Fruit fly (Drosophila melanogaster): Measurements from ENCODE around the gene Cln3.

Cln3 gene

dm6 chr3L:17849517-17849916 lies 35.6 kb upstream of the Cln3 start, which contains the start of gene TrpRS-m (continued):
- no peak for TF ChIP-seq bbx (GFP tag; IDR thresholded peaks at IDR 0.05; ENCODE audit: partially characterized antibody)
- TF ChIP-seq croc (GFP tag; conservative IDR thresholded peaks at IDR 0.05), result no peak
- no peak for TF ChIP-seq CG14014 (GFP tag; IDR thresholded peaks at IDR 0.05)
- TF ChIP-seq CG13123 (GFP tag; optimal IDR thresholded peaks at IDR 0.05), result no peak
- TF ChIP-seq CG8359 (GFP tag; optimal IDR thresholded peaks at IDR 0.05; ENCODE audit: borderline replicate concordance), result no peak
- no peak for TF ChIP-seq wek (GFP tag; optimal IDR thresholded peaks at IDR 0.05)
- no peak for TF ChIP-seq Lpt (GFP tag; optimal IDR thresholded peaks at IDR 0.05)
- no peak for TF ChIP-seq ttk (GFP tag; IDR thresholded peaks at IDR 0.05)
- TF ChIP-seq tgo (GFP tag; IDR thresholded peaks at IDR 0.05), result no peak
- no peak for TF ChIP-seq CG17802 (tag; optimal IDR thresholded peaks at IDR 0.05)
- TF ChIP-seq vvl (GFP tag; IDR thresholded peaks at IDR 0.05), result no peak
- TF ChIP-seq Ssrp (tag; optimal IDR thresholded peaks at IDR 0.05), result no peak
- no peak for TF ChIP-seq unc-4 (GFP tag; IDR thresholded peaks at IDR 0.05; ENCODE audit: partially characterized antibody)
- no peak for TF ChIP-seq vnd (GFP tag; IDR thresholded peaks at IDR 0.05; ENCODE audit: partially characterized antibody)
- no peak for TF ChIP-seq CG31365 (tag; optimal IDR thresholded peaks at IDR 0.05)
- TF ChIP-seq E2f2 (GFP tag; IDR thresholded peaks at IDR 0.05), result peak; percentile 25; the same call in 1 of the 2 replicates
- no peak for TF ChIP-seq CG30020 (tag; optimal IDR thresholded peaks at IDR 0.05)
- no peak for TF ChIP-seq usp (GFP tag; optimal IDR thresholded peaks at IDR 0.05)
- TF ChIP-seq gfzf (GFP tag; optimal IDR thresholded peaks at IDR 0.05), result no peak
- no peak for TF ChIP-seq CkIIα-i1 (GFP tag; IDR thresholded peaks at IDR 0.05)
- no peak for TF ChIP-seq CG9932 (GFP tag; IDR thresholded peaks at IDR 0.05)
- TF ChIP-seq CG12659 (GFP tag; optimal IDR thresholded peaks at IDR 0.05), result peak; percentile 5
- TF ChIP-seq CG3995 (GFP tag; optimal IDR thresholded peaks at IDR 0.05), result peak; percentile 29
- TF ChIP-seq Mad (GFP tag; optimal IDR thresholded peaks at IDR 0.05), result no peak
- peak; percentile 1 for TF ChIP-seq HmgZ (tag; optimal IDR thresholded peaks at IDR 0.05)
- TF ChIP-seq Adf1 (GFP tag; IDR thresholded peaks at IDR 0.05), result no peak
- TF ChIP-seq nau (GFP tag; optimal IDR thresholded peaks at IDR 0.05), result no peak
- TF ChIP-seq CG4707 (GFP tag; optimal IDR thresholded peaks at IDR 0.05), result no peak
- peak; percentile 33 for TF ChIP-seq pzg (GFP tag; optimal IDR thresholded peaks at IDR 0.05)
- no peak for TF ChIP-seq CG9215 (GFP tag; IDR thresholded peaks at IDR 0.05)
- TF ChIP-seq trem (tag; optimal IDR thresholded peaks at IDR 0.05), result peak; percentile 7
- TF ChIP-seq Spps (tag; optimal IDR thresholded peaks at IDR 0.05), result no peak
- TF ChIP-seq PHDP (tag; optimal IDR thresholded peaks at IDR 0.05), result peak; percentile 1
- TF ChIP-seq CG10366 (GFP tag; IDR thresholded peaks at IDR 0.05), result no peak
- TF ChIP-seq row (GFP tag; IDR thresholded peaks at IDR 0.05), result peak; percentile 84
- no peak for TF ChIP-seq CG10565 (GFP tag; optimal IDR thresholded peaks at IDR 0.05)
- peak; percentile 1 for TF ChIP-seq CG4617 (GFP tag; optimal IDR thresholded peaks at IDR 0.05; ENCODE audit: borderline replicate concordance)
- TF ChIP-seq ase (GFP tag; IDR thresholded peaks at IDR 0.05), result no peak
- no peak for TF ChIP-seq nerfin-2 (GFP tag; IDR thresholded peaks at IDR 0.05; ENCODE audit: partially characterized antibody)
- no peak for TF ChIP-seq CG4404 (GFP tag; IDR thresholded peaks at IDR 0.05)
- no peak for TF ChIP-seq CG8924 (tag; optimal IDR thresholded peaks at IDR 0.05)
- no peak for TF ChIP-seq Bdp1 (GFP tag; optimal IDR thresholded peaks at IDR 0.05)
- no peak for TF ChIP-seq CG11398 (GFP tag; optimal IDR thresholded peaks at IDR 0.05)
- no peak for TF ChIP-seq ap (GFP tag; IDR thresholded peaks at IDR 0.05)
- no peak for TF ChIP-seq abd-A (tag; optimal IDR thresholded peaks at IDR 0.05)
- no peak for TF ChIP-seq ewg (GFP tag; optimal IDR thresholded peaks at IDR 0.05)
- no peak for TF ChIP-seq Fer1 (GFP tag; optimal IDR thresholded peaks at IDR 0.05)
- TF ChIP-seq CG2129 (GFP tag; IDR thresholded peaks at IDR 0.05; ENCODE audit: partially characterized antibody), result no peak
- TF ChIP-seq ind (GFP tag; optimal IDR thresholded peaks at IDR 0.05), result no peak
- TF ChIP-seq BtbVII (GFP tag; optimal IDR thresholded peaks at IDR 0.05), result no peak
- TF ChIP-seq CG43689 (GFP tag; IDR thresholded peaks at IDR 0.05), result no peak
- no peak for TF ChIP-seq chinmo (GFP tag; IDR thresholded peaks at IDR 0.05; ENCODE audit: partially characterized antibody)

All from whole organism, embryonic.